Worm (Caenorhabditis elegans) whole organism, mixed stage, embryonic: ENCODE measurements around the gene str-231.

Experiments
- lsy-2 ChIP-seq: fragments of 150-350 bp; optimal IDR thresholded peaks from 2 replicates; lab custom pipeline; 2014; ENCODE audit warnings: missing biosample characterization, missing genetic modification characterization
- mep-1 ChIP-seq: fragments of 150-350 bp; optimal IDR thresholded peaks from 2 replicates; lab custom pipeline; 2017; ENCODE audit warnings: missing biosample characterization, missing genetic modification reagents, missing genetic modification characterization, inconsistent platforms
- nhr-12 ChIP-seq: fragments of 150-350 bp; optimal IDR thresholded peaks from 2 replicates; lab custom pipeline; 2014; ENCODE audit warnings: missing biosample characterization, missing genetic modification characterization
- unc-39 ChIP-seq: fragments of 150-350 bp; optimal IDR thresholded peaks from 2 replicates; lab custom pipeline; 2014; ENCODE audit warnings: missing biosample characterization, missing genetic modification characterization
- unc-62 ChIP-seq: fragments of 150-350 bp; optimal IDR thresholded peaks from 2 replicates; lab custom pipeline; 2014; ENCODE audit warnings: missing biosample characterization, missing genetic modification reagents, missing genetic modification characterization

ce11 chrV:15972484-15972883 lies 34.9 kb downstream of the str-231 start, which contains the start of gene sru-23:
- TF ChIP-seq lsy-2 (tag; lab: Kevin White, UChicago) (no peak), unc-62 (GFP tag; lab: Kevin White, UChicago) (no peak), nhr-12 (tag; lab: Kevin White, UChicago) (no peak), unc-39 (tag; lab: Kevin White, UChicago) (no peak), mep-1 (tag; lab: Kevin White, UChicago) (no peak)
